Worm (Caenorhabditis elegans) whole organism, young adult: ENCODE data around the gene F56H11.2.

Experiments used
- F57A8.1 ChIP-seq: fragments of 200-800 bp; sonication (Bioruptor generic); optimal IDR thresholded peaks from 2 replicates; lab custom pipeline; 2018; ENCODE audit warnings: mild to moderate bottlenecking, missing genetic modification characterization, moderate library complexity, missing compliant biosample characterization
- athp-1 ChIP-seq: sonication (generic microtip); optimal IDR thresholded peaks from 2 replicates; lab custom pipeline; 2017; ENCODE audit warnings: mild to moderate bottlenecking, missing genetic modification characterization, missing compliant biosample characterization
- ceh-27 ChIP-seq: fragments of 200-800 bp; sonication (Bioruptor generic); optimal IDR thresholded peaks from 2 replicates; lab custom pipeline; 2018; ENCODE audit warnings: mild to moderate bottlenecking, missing genetic modification characterization, moderate library complexity, missing compliant biosample characterization
- ceh-58 ChIP-seq: fragments of 200-800 bp; sonication (Bioruptor generic); IDR thresholded peaks from 2 replicates; pipeline ENCODE4 v1.3.6; 2022; ENCODE audit warnings: missing genetic modification characterization, missing compliant biosample characterization
- egrh-3 ChIP-seq: fragments of 200-800 bp; sonication (Bioruptor generic); IDR thresholded peaks from 2 replicates; pipeline ENCODE4 v1.3.6; 2022; ENCODE audit warnings: missing genetic modification reagents, missing genetic modification characterization, missing compliant biosample characterization
- lsy-27 ChIP-seq: sonication (generic microtip); optimal IDR thresholded peaks from 2 replicates; lab custom pipeline; 2017; ENCODE audit warnings: missing genetic modification characterization, mild to moderate bottlenecking, missing compliant biosample characterization, antibody characterized with exemption, missing genotype, borderline replicate concordance; ENCODE audit not compliant: insufficient read depth
- nhr-120 ChIP-seq: fragments of 200-800 bp; sonication (Bioruptor generic); IDR thresholded peaks from 2 replicates; pipeline ENCODE4 v1.3.6; 2022; ENCODE audit warnings: missing genetic modification characterization, missing compliant biosample characterization
- nhr-80 ChIP-seq: sonication (generic microtip); optimal IDR thresholded peaks from 2 replicates; lab custom pipeline; 2016; ENCODE audit warnings: missing genetic modification characterization, missing compliant biosample characterization
- snpc-1.3 ChIP-seq: sonication (generic microtip); optimal IDR thresholded peaks from 2 replicates; lab custom pipeline; 2017; ENCODE audit warnings: missing genetic modification characterization, mild to moderate bottlenecking, missing compliant biosample characterization, antibody characterized with exemption, moderate library complexity, missing genotype, missing genetic modification reagents; ENCODE audit not compliant: insufficient read depth
- snpc-4 ChIP-seq, 5 experiments: fragments of 150-350 bp in 1 of 5; sonication (generic microtip) in 4 of 5; optimal IDR thresholded peaks; 2 replicates each; lab custom pipeline; 2014 to 2018; ENCODE audit warnings: missing genetic modification characterization in 5 of 5, missing biosample characterization in 3 of 5, antibody characterized with exemption in 2 of 5, mild to moderate bottlenecking in 2 of 5, missing compliant biosample characterization in 2 of 5, missing genotype in 2 of 5, moderate library complexity in 2 of 5, missing genetic modification reagents in 1 of 5
- somi-1 ChIP-seq: fragments of 200-800 bp; sonication (Bioruptor generic); optimal IDR thresholded peaks from 2 replicates; lab custom pipeline; 2018; ENCODE audit warnings: mild to moderate bottlenecking, missing genetic modification characterization, missing compliant biosample characterization
- unc-62 ChIP-seq: fragments of 150-350 bp; optimal IDR thresholded peaks from 2 replicates; lab custom pipeline; 2014; ENCODE audit warnings: missing biosample characterization, missing genetic modification reagents, missing genetic modification characterization

DNA sequence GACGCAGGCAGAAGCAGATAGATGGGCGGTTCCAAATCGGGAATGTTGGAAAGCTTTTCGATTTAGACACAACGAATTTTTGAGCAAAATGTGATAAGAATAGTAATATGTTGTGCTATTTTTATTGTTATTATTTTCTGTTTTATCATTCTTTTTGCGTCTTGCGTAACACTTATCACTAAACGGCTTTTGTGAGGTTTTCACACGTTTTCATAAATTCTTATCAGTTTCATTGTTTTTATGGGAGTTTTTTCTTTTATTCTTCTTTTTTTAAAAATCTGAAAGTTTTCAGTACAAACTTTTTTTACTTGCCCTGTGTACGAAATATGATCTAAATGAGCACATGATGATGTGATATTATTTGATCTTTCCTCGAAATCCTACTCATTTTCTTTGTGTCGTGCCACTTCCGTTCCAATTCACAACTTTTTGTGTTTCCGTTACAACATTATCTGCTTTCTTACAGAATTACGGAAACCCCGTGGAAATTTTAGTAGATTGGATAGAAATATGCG lies 7.4 kb upstream of the F56H11.2 start, which contains the start of gene fbl-1:
- TF ChIP-seq nhr-80 (peak; percentile 47), snpc-4 (GFP tag; optimal IDR thresholded peaks at IDR 0.05; lab: Kevin White, UChicago) (no peak), snpc-4 (tag; optimal IDR thresholded peaks at IDR 0.05; lab: Kevin White, UChicago) (no peak), F57A8.1 (no peak), ceh-58 (no peak), snpc-1.3 (no peak), egrh-3 (no peak), lsy-27 (tag; lab: Kevin White, UChicago) (no peak), somi-1 (no peak), nhr-120 (GFP tag; lab: Robert Waterston, UW) (no peak), athp-1 (tag; lab: Kevin White, UChicago) (no peak), unc-62 (GFP tag; lab: Kevin White, UChicago) (no peak), ceh-27 (GFP tag; lab: Kevin White, UChicago) (no peak)
